Fruit fly (Drosophila melanogaster): ENCODE data around the gene CG7203.

dm6 chr2L:7790081-7790447, 37.1 kb upstream of the CG7203 start:
- no peak for TF ChIP-seq EcR (GFP tag; optimal IDR thresholded peaks at IDR 0.05)
- TF ChIP-seq usp (GFP tag; optimal IDR thresholded peaks at IDR 0.05), result no peak
- TF ChIP-seq Dll (optimal IDR thresholded peaks at IDR 0.05), result no peak
- no peak for TF ChIP-seq CG8478 (optimal IDR thresholded peaks at IDR 0.05)
- no peak for TF ChIP-seq psq (optimal IDR thresholded peaks at IDR 0.05)
